Worm (Caenorhabditis elegans) whole organism, L1 larva: Measurements from ENCODE around the gene col-83.

Source experiments
- C16A3.4 ChIP-seq: fragments of 150-350 bp; optimal IDR thresholded peaks from 2 replicates; lab custom pipeline; 2014; ENCODE audit warnings: missing biosample characterization, missing genetic modification characterization
- C34B4.2 ChIP-seq: sonication (generic microtip); optimal IDR thresholded peaks from 2 replicates; lab custom pipeline; 2017; ENCODE audit warnings: mild to moderate bottlenecking, missing genetic modification characterization, missing compliant biosample characterization
- F16B12.6 ChIP-seq: fragments of 150-350 bp; optimal IDR thresholded peaks from 2 replicates; lab custom pipeline; 2014; ENCODE audit warnings: missing biosample characterization, missing genetic modification characterization
- aha-1 ChIP-seq: fragments of 150-350 bp; optimal IDR thresholded peaks from 2 replicates; lab custom pipeline; 2014; ENCODE audit warnings: missing biosample characterization, missing genetic modification characterization
- aly-2 ChIP-seq: fragments of 150-350 bp; optimal IDR thresholded peaks from 2 replicates; lab custom pipeline; 2014; ENCODE audit warnings: missing biosample characterization, missing genetic modification characterization
- ama-1 ChIP-seq: fragments of 150-350 bp; optimal IDR thresholded peaks from 2 replicates; lab custom pipeline; 2014
- blmp-1 ChIP-seq: fragments of 150-350 bp; optimal IDR thresholded peaks from 2 replicates; lab custom pipeline; 2014; ENCODE audit warnings: missing biosample characterization, missing genetic modification characterization
- ceh-82 ChIP-seq, 3 experiments: fragments of 150-350 bp in 1 of 3; sonication (generic microtip) in 2 of 3; optimal IDR thresholded peaks; 2 replicates each; lab custom pipeline; 2014 to 2017; ENCODE audit warnings: missing biosample characterization in 3 of 3, missing genetic modification characterization in 3 of 3
- dpl-1 ChIP-seq, 3 experiments: fragments of 150-350 bp in 2 of 3; sonication (generic microtip) in 1 of 3; optimal IDR thresholded peaks; 2 replicates each; lab custom pipeline; 2014 to 2017; ENCODE audit warnings: missing biosample characterization in 3 of 3, missing genetic modification characterization in 3 of 3, missing genetic modification reagents in 3 of 3
- dsc-1 ChIP-seq: sonication (generic microtip); optimal IDR thresholded peaks from 2 replicates; lab custom pipeline; 2016; ENCODE audit warnings: mild to moderate bottlenecking, missing genetic modification characterization, missing compliant biosample characterization
- efl-1 ChIP-seq, 4 experiments: fragments of 150-350 bp; optimal IDR thresholded peaks in 3 of 4; peaks in 1 of 4; 1 replicate in 1 of 4; 2 replicates in 3 of 4; lab custom pipeline; 2014; ENCODE audit warnings: missing biosample characterization in 2 of 4, missing genetic modification characterization in 2 of 4, missing genetic modification reagents in 2 of 4
- elt-3 ChIP-seq, 6 experiments: fragments of 150-350 bp in 1 of 6; sonication (generic microtip); optimal IDR thresholded peaks; 2 replicates each; lab custom pipeline; 2017 to 2018; ENCODE audit warnings: missing biosample characterization in 6 of 6, missing genetic modification characterization in 6 of 6, inconsistent platforms in 1 of 6
- ets-5 ChIP-seq: fragments of 200-800 bp; sonication (Bioruptor generic); IDR thresholded peaks from 2 replicates; pipeline ENCODE4 v1.3.6; 2022; ENCODE audit warnings: missing genetic modification characterization, missing compliant biosample characterization
- fkh-10 ChIP-seq: sonication (generic microtip); optimal IDR thresholded peaks from 2 replicates; lab custom pipeline; 2017; ENCODE audit warnings: missing biosample characterization, missing genetic modification reagents, missing genetic modification characterization
- fkh-4 ChIP-seq: sonication (generic microtip); optimal IDR thresholded peaks from 2 replicates; lab custom pipeline; 2016; ENCODE audit warnings: missing compliant biosample characterization, missing genetic modification characterization, borderline replicate concordance
- hlh-17 ChIP-seq: fragments of 200-800 bp; sonication (Bioruptor generic); optimal IDR thresholded peaks from 2 replicates; lab custom pipeline; 2018; ENCODE audit warnings: missing genetic modification characterization, mild to moderate bottlenecking, missing compliant biosample characterization, moderate library complexity, borderline replicate concordance
- hpl-2 ChIP-seq: fragments of 150-350 bp; optimal IDR thresholded peaks from 2 replicates; lab custom pipeline; 2014; ENCODE audit warnings: missing biosample characterization, missing genetic modification reagents, missing genetic modification characterization
- irx-1 ChIP-seq: sonication (generic microtip); optimal IDR thresholded peaks from 2 replicates; lab custom pipeline; 2016; ENCODE audit warnings: missing genetic modification characterization, missing compliant biosample characterization
- isw-1 ChIP-seq: fragments of 200-800 bp; sonication (Bioruptor generic); IDR thresholded peaks from 2 replicates; pipeline ENCODE4 v1.3.6; 2022; ENCODE audit warnings: missing genetic modification characterization, missing compliant biosample characterization
- lin-14 ChIP-seq: fragments of 200-800 bp; sonication (Bioruptor generic); optimal IDR thresholded peaks from 2 replicates; lab custom pipeline; 2018; ENCODE audit warnings: mild to moderate bottlenecking, missing genetic modification characterization, moderate library complexity, missing compliant biosample characterization
- lin-15B ChIP-seq: fragments of 150-350 bp; sonication (generic microtip); optimal IDR thresholded peaks from 3 replicates; lab custom pipeline; 2014; ENCODE audit warnings: missing biosample characterization, missing genetic modification characterization
- lin-35 ChIP-seq, 2 experiments: fragments of 150-350 bp; optimal IDR thresholded peaks; 2 replicates each; lab custom pipeline; 2014; ENCODE audit warnings: missing biosample characterization in 2 of 2, missing genetic modification characterization in 2 of 2, missing genetic modification reagents in 2 of 2
- lin-39 ChIP-seq: fragments of 150-350 bp; optimal IDR thresholded peaks from 2 replicates; lab custom pipeline; 2014; ENCODE audit warnings: missing biosample characterization, missing genetic modification reagents, missing genetic modification characterization
- lir-3 ChIP-seq: sonication (generic microtip); optimal IDR thresholded peaks from 2 replicates; lab custom pipeline; 2016; ENCODE audit warnings: mild to moderate bottlenecking, missing genetic modification characterization, moderate library complexity, missing compliant biosample characterization; ENCODE audit not compliant: poor library complexity
- lsy-2 ChIP-seq, 2 experiments: fragments of 150-350 bp; optimal IDR thresholded peaks; 2 replicates each; lab custom pipeline; 2014; ENCODE audit warnings: missing biosample characterization in 2 of 2, missing genetic modification characterization in 2 of 2
- mab-9 ChIP-seq: fragments of 200-800 bp; sonication (Bioruptor generic); IDR thresholded peaks from 2 replicates; pipeline ENCODE4 v1.3.6; 2022; ENCODE audit warnings: missing genetic modification reagents, missing genetic modification characterization, missing compliant biosample characterization
- mdl-1 ChIP-seq, 2 experiments: fragments of 150-350 bp; optimal IDR thresholded peaks; 2 replicates each; lab custom pipeline; 2014 to 2017; ENCODE audit warnings: missing biosample characterization in 2 of 2, missing genetic modification characterization in 2 of 2, inconsistent platforms in 1 of 2
- mef-2 ChIP-seq: fragments of 150-350 bp; optimal IDR thresholded peaks from 2 replicates; lab custom pipeline; 2014; ENCODE audit warnings: missing biosample characterization, missing genetic modification characterization
- mep-1 ChIP-seq: fragments of 150-350 bp; optimal IDR thresholded peaks from 2 replicates; lab custom pipeline; 2014; ENCODE audit warnings: missing biosample characterization, missing genetic modification characterization
- nhr-19 ChIP-seq: fragments of 200-800 bp; sonication (Bioruptor generic); conservative IDR thresholded peaks from 2 replicates; pipeline ENCODE4 v1.3.6; 2022; ENCODE audit warnings: missing genetic modification characterization, missing compliant biosample characterization
- nhr-20 ChIP-seq: sonication (generic microtip); optimal IDR thresholded peaks from 2 replicates; lab custom pipeline; 2016; ENCODE audit warnings: mild to moderate bottlenecking, missing genetic modification characterization, missing compliant biosample characterization
- nhr-237 ChIP-seq: fragments of 150-350 bp; optimal IDR thresholded peaks from 2 replicates; lab custom pipeline; 2014; ENCODE audit warnings: missing biosample characterization, missing genetic modification characterization
- nhr-28 ChIP-seq: fragments of 150-350 bp; optimal IDR thresholded peaks from 2 replicates; lab custom pipeline; 2014; ENCODE audit warnings: missing biosample characterization, missing genetic modification characterization
- nhr-47 ChIP-seq: sonication (generic microtip); optimal IDR thresholded peaks from 2 replicates; lab custom pipeline; 2016; ENCODE audit warnings: mild to moderate bottlenecking, missing genetic modification characterization, moderate library complexity, missing compliant biosample characterization
- nhr-71 ChIP-seq: sonication (generic microtip); optimal IDR thresholded peaks from 2 replicates; lab custom pipeline; 2016; ENCODE audit warnings: mild to moderate bottlenecking, missing genetic modification characterization, moderate library complexity, missing compliant biosample characterization
- nhr-77 ChIP-seq: fragments of 150-350 bp; optimal IDR thresholded peaks from 2 replicates; lab custom pipeline; 2014; ENCODE audit warnings: missing biosample characterization, missing genetic modification characterization
- nhr-84 ChIP-seq: sonication (generic microtip); optimal IDR thresholded peaks from 2 replicates; lab custom pipeline; 2017; ENCODE audit warnings: missing biosample characterization, missing genetic modification characterization
- nhr-85 ChIP-seq: sonication (generic microtip); peaks from one replicate; lab custom pipeline; 2016; ENCODE audit warnings: missing genetic modification characterization, inconsistent platforms, missing compliant biosample characterization
- nhr-90 ChIP-seq: sonication (generic microtip); optimal IDR thresholded peaks from 2 replicates; lab custom pipeline; 2016; ENCODE audit warnings: mild to moderate bottlenecking, missing genetic modification characterization, missing compliant biosample characterization; ENCODE audit not compliant: poor library complexity
- rnt-1 ChIP-seq: sonication (generic microtip); optimal IDR thresholded peaks from 2 replicates; lab custom pipeline; 2016; ENCODE audit warnings: mild to moderate bottlenecking, missing genetic modification characterization, moderate library complexity, missing compliant biosample characterization
- skn-1 ChIP-seq: fragments of 150-350 bp; optimal IDR thresholded peaks from 2 replicates; lab custom pipeline; 2014; ENCODE audit warnings: missing biosample characterization, missing genetic modification characterization
- snu-23 ChIP-seq: sonication (generic microtip); optimal IDR thresholded peaks from 2 replicates; lab custom pipeline; 2016; ENCODE audit warnings: missing genetic modification characterization, missing compliant biosample characterization
- sptf-1 ChIP-seq: fragments of 150-350 bp; optimal IDR thresholded peaks from 2 replicates; lab custom pipeline; 2014; ENCODE audit warnings: missing biosample characterization, missing genetic modification characterization
- swsn-7 ChIP-seq: sonication (generic microtip); optimal IDR thresholded peaks from 2 replicates; lab custom pipeline; 2016; ENCODE audit warnings: missing genetic modification characterization, missing compliant biosample characterization
- tbx-2 ChIP-seq: sonication (generic microtip); optimal IDR thresholded peaks from 2 replicates; lab custom pipeline; 2016; ENCODE audit warnings: missing genetic modification characterization, missing compliant biosample characterization
- unc-130 ChIP-seq: fragments of 150-350 bp; optimal IDR thresholded peaks from 2 replicates; lab custom pipeline; 2017; ENCODE audit warnings: missing biosample characterization, missing genetic modification characterization, inconsistent platforms
- unc-86 ChIP-seq: sonication (generic microtip); optimal IDR thresholded peaks from 2 replicates; lab custom pipeline; 2016; ENCODE audit warnings: missing genetic modification characterization, missing compliant biosample characterization
- xbp-1 ChIP-seq: sonication (generic microtip); optimal IDR thresholded peaks from 2 replicates; lab custom pipeline; 2016; ENCODE audit warnings: missing genetic modification characterization, missing compliant biosample characterization
- zag-1 ChIP-seq: fragments of 150-350 bp; optimal IDR thresholded peaks from 2 replicates; lab custom pipeline; 2014; ENCODE audit warnings: missing biosample characterization, missing genetic modification characterization

col-83 gene

ce11 chrII:11049876-11050275 lies 4.1 kb upstream of the col-83 start, which contains the start of the genes sdhd-1 and ilkp-1:
Gene sdhd-1 (minus strand): TSS chrII:11049913.
Gene ilkp-1 (plus strand): TSS chrII:11050255.
- TF ChIP-seq ets-5 (GFP tag; lab: Robert Waterston, UW) (no peak), nhr-71 (tag; lab: Kevin White, UChicago) (peak; percentile 59), unc-86 (tag; lab: Kevin White, UChicago) (no peak), mep-1 (tag; lab: Kevin White, UChicago) (peak; percentile 69), rnt-1 (tag; lab: Kevin White, UChicago) (peak; percentile 19), swsn-7 (tag; lab: Kevin White, UChicago) (peak; percentile 34), xbp-1 (tag; lab: Kevin White, UChicago) (peak; percentile 19), nhr-28 (tag; lab: Kevin White, UChicago) (no peak), isw-1 (no peak), lin-35 (GFP tag; optimal IDR thresholded peaks at IDR 0.05; lab: Kevin White, UChicago) (peak; percentile 83 to 90), lin-15B (tag; lab: Kevin White, UChicago) (peak; percentile 6), nhr-90 (peak; percentile 26), lsy-2 (tag; optimal IDR thresholded peaks at IDR 0.05; lab: Kevin White, UChicago) (peak; percentile 53 to 79), aha-1 (tag; lab: Kevin White, UChicago) (no peak), mab-9 (GFP tag; lab: Robert Waterston, UW) (no peak), tbx-2 (tag; lab: Kevin White, UChicago) (peak; percentile 30), blmp-1 (tag; lab: Kevin White, UChicago) (peak; percentile 74), nhr-20 (tag; lab: Kevin White, UChicago) (peak; percentile 34), mdl-1 (tag; optimal IDR thresholded peaks at IDR 0.05; lab: Kevin White, UChicago) (peak in 1 of 2 experiments; percentile 31), dsc-1 (tag; lab: Kevin White, UChicago) (peak; percentile 38), ceh-82 (tag; optimal IDR thresholded peaks at IDR 0.05; lab: Kevin White, UChicago) (peak in 1 of 3 experiments; percentile 31), elt-3 (tag; optimal IDR thresholded peaks at IDR 0.05; lab: Kevin White, UChicago) (peak in 1 of 6 experiments; percentile 54), lir-3 (tag; lab: Kevin White, UChicago) (peak; percentile 31), nhr-84 (tag; lab: Kevin White, UChicago) (no peak), lin-39 (tag; lab: Kevin White, UChicago) (peak; percentile 2), nhr-85 (tag; lab: Kevin White, UChicago) (no peak), dpl-1 (GFP tag; optimal IDR thresholded peaks at IDR 0.05; lab: Kevin White, UChicago) (peak; percentile 74 to 86 (median 77)), fkh-4 (tag; lab: Kevin White, UChicago) (no peak), nhr-47 (tag; lab: Kevin White, UChicago) (peak; percentile 47), C16A3.4 (tag; lab: Kevin White, UChicago) (peak; percentile 67), C34B4.2 (tag; lab: Kevin White, UChicago) (no peak), aly-2 (tag; lab: Kevin White, UChicago) (no peak), efl-1 (optimal IDR thresholded peaks at IDR 0.05; lab: Kevin White, UChicago) (peak; percentile 43 to 84), efl-1 (GFP tag; optimal IDR thresholded peaks at IDR 0.05 in 1 of 2; lab: Kevin White, UChicago) (peak; percentile 85 to 97), hpl-2 (GFP tag; lab: Kevin White, UChicago) (no peak), skn-1 (tag; lab: Kevin White, UChicago) (peak; percentile 32), unc-130 (tag; lab: Kevin White, UChicago) (peak; percentile 18), F16B12.6 (tag; lab: Kevin White, UChicago) (no peak), lin-14 (peak; percentile 68), snu-23 (GFP tag; lab: Kevin White, UChicago) (peak; percentile 67)

- TF ChIP-seq nhr-77 (tag; lab: Kevin White, UChicago) (no peak), nhr-19 (GFP tag; lab: Robert Waterston, UW) (no peak), nhr-237 (tag; lab: Kevin White, UChicago) (no peak), zag-1 (tag; lab: Kevin White, UChicago) (no peak), blmp-1 (tag; lab: Kevin White, UChicago) (no peak), mef-2 (tag; lab: Kevin White, UChicago) (no peak), C16A3.4 (tag; lab: Kevin White, UChicago) (no peak), aly-2 (tag; lab: Kevin White, UChicago) (no peak), mab-9 (GFP tag; lab: Robert Waterston, UW) (no peak), ama-1 (lab: Kevin White, UChicago) (no peak), sptf-1 (tag; lab: Kevin White, UChicago) (no peak), nhr-85 (tag; lab: Kevin White, UChicago) (no peak), nhr-28 (tag; lab: Kevin White, UChicago) (no peak), ets-5 (GFP tag; lab: Robert Waterston, UW) (no peak), fkh-10 (GFP tag; lab: Kevin White, UChicago) (no peak), hlh-17 (GFP tag; lab: Kevin White, UChicago) (no peak), irx-1 (no peak)
- TF ChIP-seq, all 84 proteins: peak for 0
These were observed 3.2 kb upstream of the col-83 start, which contains the start of gene F33A8.4 for ce11 chrII:11048930-11049329. Gene F33A8.4 (minus strand): TSS chrII:11049030.
